Worm (Caenorhabditis elegans): ENCODE data around the gene npax-2.

The npax-2 gene

DNA sequence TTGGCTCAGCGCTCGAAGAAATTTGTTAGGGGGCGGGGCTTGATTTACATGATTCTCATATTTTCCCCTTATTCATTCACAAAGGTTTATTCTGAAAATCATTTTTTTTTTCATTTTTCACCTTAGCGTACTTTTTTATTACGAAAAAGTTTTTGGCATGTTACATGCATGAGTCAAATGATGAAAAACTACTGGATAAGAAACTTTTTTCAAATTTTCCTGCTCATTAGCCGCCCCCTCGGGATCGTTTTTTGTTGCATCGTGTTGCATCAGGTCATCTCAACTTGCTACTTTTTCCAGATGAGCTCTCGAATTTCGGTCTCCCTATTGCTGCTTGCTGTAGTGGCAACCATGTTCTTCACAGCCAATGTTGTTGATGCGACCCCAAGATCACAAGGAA is 13.2 kb upstream of the npax-2 start, which contains the start of gene pdf-2:
TSS of gene pdf-2 (plus strand) at position 301 of the 400 bp plus-strand sequence.
- TF ChIP-seq egl-27 (tag; optimal IDR thresholded peaks at IDR 0.05) (no peak), fkh-10 (GFP tag; optimal IDR thresholded peaks at IDR 0.05) (no peak), nhr-11 (tag; optimal IDR thresholded peaks at IDR 0.05) (no peak), ceh-88 (GFP tag; IDR thresholded peaks at IDR 0.05) (no peak), dsc-1 (tag; optimal IDR thresholded peaks at IDR 0.05) (no peak), hlh-4 (tag; optimal IDR thresholded peaks at IDR 0.05) (no peak), lin-35 (GFP tag; optimal IDR thresholded peaks at IDR 0.05) (no peak), C16A3.4 (tag; optimal IDR thresholded peaks at IDR 0.05) (no peak), nhr-19 (GFP tag; conservative IDR thresholded peaks at IDR 0.05) (no peak), zag-1 (tag; optimal IDR thresholded peaks at IDR 0.05) (no peak), C34B4.2 (tag; optimal IDR thresholded peaks at IDR 0.05) (no peak), elt-3 (tag; optimal IDR thresholded peaks at IDR 0.05) (no peak), sup-37 (GFP tag; optimal IDR thresholded peaks at IDR 0.05) (no peak), tbx-2 (tag; optimal IDR thresholded peaks at IDR 0.05) (no peak)

DNA sequence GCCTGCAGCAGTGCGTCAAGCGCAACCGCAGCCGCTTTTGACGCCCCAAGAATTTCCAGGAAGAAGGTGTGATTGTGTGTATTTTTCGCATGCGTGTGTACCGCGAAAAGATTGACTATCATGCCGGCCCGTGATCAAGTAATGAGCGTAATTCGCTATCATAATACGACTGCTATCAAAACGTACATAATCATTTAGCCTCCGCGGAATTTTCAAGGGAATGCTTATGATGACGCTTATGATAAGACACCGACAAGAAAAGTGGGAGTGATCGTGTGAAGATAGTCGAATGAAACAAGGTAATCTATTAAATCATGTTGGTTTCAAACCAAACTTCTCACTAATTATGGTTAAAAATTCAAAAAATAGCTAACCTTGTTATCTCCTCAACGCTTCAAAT is 7.9 kb upstream of the npax-2 start:
- no peak for TF ChIP-seq jun-1 (tag; optimal IDR thresholded peaks at IDR 0.05)
- TF ChIP-seq grh-1 (GFP tag; IDR thresholded peaks at IDR 0.05): no peak
- TF ChIP-seq elt-3 (tag; optimal IDR thresholded peaks at IDR 0.05): peak in 1 of 6 experiments; percentile 50
- TF ChIP-seq nhr-85 (tag): peak; percentile 36
- no peak for TF ChIP-seq pag-3 (tag; optimal IDR thresholded peaks at IDR 0.05; ENCODE audit: borderline replicate concordance, insufficient read depth)
- TF ChIP-seq hlh-17 (GFP tag; optimal IDR thresholded peaks at IDR 0.05; ENCODE audit: borderline replicate concordance): no peak
- no peak for TF ChIP-seq ceh-90 (tag; optimal IDR thresholded peaks at IDR 0.05)
- peak; percentile 78 for TF ChIP-seq elt-2 (tag; optimal IDR thresholded peaks at IDR 0.05)

DNA sequence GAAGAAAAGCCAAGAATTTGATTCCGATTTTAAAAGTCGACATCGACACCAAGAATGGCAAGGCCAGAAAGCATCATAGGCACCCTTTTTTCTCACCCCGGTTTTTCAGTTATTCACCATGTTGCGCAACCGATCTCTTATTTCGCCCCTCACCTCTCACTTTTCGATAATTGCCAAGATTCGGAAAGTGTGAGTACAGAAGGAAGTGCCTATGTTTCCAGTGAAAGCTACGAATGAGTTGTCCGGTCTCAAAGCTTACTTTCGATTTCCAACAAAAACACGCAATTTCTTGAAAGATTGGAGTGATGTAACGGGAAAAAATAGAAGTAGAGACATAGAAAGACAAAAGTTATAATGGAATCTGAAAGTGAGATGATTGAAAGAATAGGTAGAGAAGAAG is 3.9 kb upstream of the npax-2 start:
- TF ChIP-seq nhr-90 (tag; optimal IDR thresholded peaks at IDR 0.05; ENCODE audit: poor library complexity): no peak
- TF ChIP-seq blmp-1 (tag; optimal IDR thresholded peaks at IDR 0.05): peak; percentile 70

DNA sequence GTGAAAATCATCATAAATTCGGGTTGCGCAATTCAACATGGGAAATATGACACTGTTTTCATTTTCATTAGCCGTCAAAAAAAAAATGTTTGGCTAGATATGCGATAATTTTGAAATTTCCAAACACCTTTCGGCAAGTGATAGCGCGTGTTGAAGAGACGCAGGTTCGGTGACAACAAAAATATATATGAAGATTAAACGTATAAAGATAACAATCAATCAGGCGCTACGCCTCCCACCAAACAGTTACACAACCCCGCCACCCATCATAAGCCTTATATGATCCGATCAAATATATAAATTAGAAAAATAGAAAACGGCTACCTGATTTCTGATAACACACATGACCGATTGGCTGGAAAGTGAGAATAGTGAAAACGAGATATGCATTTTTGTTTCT is 2.2 kb upstream of the npax-2 start:
- no peak for TF ChIP-seq nhr-84 (tag; optimal IDR thresholded peaks at IDR 0.05)
- peak in 1 of 6 experiments; percentile 32 for TF ChIP-seq elt-3 (tag; optimal IDR thresholded peaks at IDR 0.05)
- TF ChIP-seq nhr-77 (tag; optimal IDR thresholded peaks at IDR 0.05): no peak
- TF ChIP-seq blmp-1 (tag; optimal IDR thresholded peaks at IDR 0.05): peak; percentile 87
- no peak for TF ChIP-seq nhr-12 (tag; optimal IDR thresholded peaks at IDR 0.05)
- peak; percentile 71 for TF ChIP-seq nhr-85 (tag)

DNA sequence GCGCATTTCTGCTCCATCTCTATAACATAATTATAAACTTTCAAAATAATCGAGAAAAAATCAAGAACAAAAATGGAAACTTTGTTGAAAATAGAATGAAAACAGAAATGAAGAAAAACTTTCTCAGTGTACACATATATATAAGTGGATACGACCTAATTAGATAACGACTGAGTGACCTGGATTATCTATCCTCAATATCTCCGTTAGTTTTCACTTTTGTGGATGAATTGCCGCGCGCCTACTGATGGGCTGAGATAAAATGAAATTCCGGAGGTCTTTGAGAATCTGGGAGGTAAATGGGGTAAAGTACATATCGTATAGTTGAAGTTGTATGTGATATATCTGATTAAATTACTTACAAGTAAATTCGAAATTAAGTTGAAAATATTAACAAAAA is 4.3 kb downstream of the npax-2 start, which contains the start of gene dpy-3:
TSS of gene dpy-3 (minus strand) at position 19 of the 400 bp plus-strand sequence.
- TF ChIP-seq blmp-1 (tag; optimal IDR thresholded peaks at IDR 0.05): peak; percentile 98
- no peak for TF ChIP-seq nhr-84 (tag; optimal IDR thresholded peaks at IDR 0.05)
- TF ChIP-seq irx-1 (tag; optimal IDR thresholded peaks at IDR 0.05): no peak

DNA sequence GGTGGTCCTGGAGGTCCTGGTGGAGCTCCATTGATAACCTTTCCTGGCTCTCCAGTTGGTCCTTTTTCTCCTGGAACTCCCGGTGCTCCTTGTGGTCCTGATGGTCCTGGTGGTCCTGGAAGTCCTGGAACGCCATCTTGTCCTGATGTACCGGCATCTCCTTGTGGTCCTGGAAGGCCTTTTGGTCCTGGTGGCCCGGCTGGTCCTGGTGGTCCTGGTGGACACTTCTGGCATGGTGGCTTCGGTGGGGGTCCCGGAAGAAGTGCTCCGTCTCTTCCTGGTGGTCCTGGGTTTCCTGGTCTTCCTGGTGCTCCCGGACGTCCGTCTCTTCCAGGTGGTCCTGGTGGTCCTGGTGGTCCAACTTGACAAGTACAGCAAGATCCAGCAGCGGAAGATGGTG is 5.0 kb downstream of the npax-2 start:
- TF ChIP-seq swsn-7 (tag; optimal IDR thresholded peaks at IDR 0.05): no peak
- TF ChIP-seq fkh-8 (tag; optimal IDR thresholded peaks at IDR 0.05): no peak
- no peak for TF ChIP-seq fos-1 (tag; optimal IDR thresholded peaks at IDR 0.05)
- TF ChIP-seq skn-1 (tag; optimal IDR thresholded peaks at IDR 0.05): no peak

DNA sequence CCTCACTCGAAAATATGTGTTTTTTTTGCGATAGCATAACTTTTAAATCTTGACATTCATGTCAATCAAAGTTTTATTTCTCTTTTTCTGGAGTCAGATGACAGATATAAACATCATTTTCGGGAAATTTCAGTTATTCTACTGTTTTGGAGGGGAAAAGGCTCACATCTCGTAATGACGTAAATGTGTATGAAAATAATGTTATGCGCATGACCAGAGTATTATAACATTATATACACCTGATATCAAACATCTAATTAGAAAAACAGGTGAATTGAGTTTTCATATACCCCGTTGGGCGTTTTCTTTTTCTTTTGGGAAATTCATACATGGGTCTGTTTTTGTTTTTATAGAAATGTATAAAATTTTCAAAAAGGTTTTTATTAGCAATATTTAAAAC is 5.7 kb downstream of the npax-2 start:
- TF ChIP-seq alr-1 (tag; optimal IDR thresholded peaks at IDR 0.05; ENCODE audit: borderline replicate concordance) (no peak), nhr-28 (tag; optimal IDR thresholded peaks at IDR 0.05) (no peak), C34B4.2 (tag; optimal IDR thresholded peaks at IDR 0.05) (no peak), hlh-4 (tag; optimal IDR thresholded peaks at IDR 0.05) (no peak), lir-3 (tag; optimal IDR thresholded peaks at IDR 0.05; ENCODE audit: poor library complexity) (no peak), fkh-8 (tag; optimal IDR thresholded peaks at IDR 0.05) (peak; percentile 85), unc-86 (tag; optimal IDR thresholded peaks at IDR 0.05) (no peak), fkh-10 (GFP tag; optimal IDR thresholded peaks at IDR 0.05) (no peak), nhr-71 (tag; optimal IDR thresholded peaks at IDR 0.05) (peak; percentile 54), nhr-47 (tag; optimal IDR thresholded peaks at IDR 0.05) (peak; percentile 33), ceh-8 (GFP tag; optimal IDR thresholded peaks at IDR 0.05) (peak; percentile 58), sptf-1 (tag; optimal IDR thresholded peaks at IDR 0.05) (no peak), lsy-2 (tag; optimal IDR thresholded peaks at IDR 0.05) (no peak), snu-23 (GFP tag; optimal IDR thresholded peaks at IDR 0.05) (no peak), grh-1 (GFP tag; IDR thresholded peaks at IDR 0.05) (no peak), nhr-77 (tag; optimal IDR thresholded peaks at IDR 0.05) (no peak)

Measured in whole organism, L1 larva.